Fruit fly (Drosophila melanogaster) whole organism, embryonic: ENCODE data around the gene CG3815.

Experiments used
- Bteb2 ChIP-seq: fragments of 200-800 bp; sonication (Bioruptor generic); optimal IDR thresholded peaks from 2 replicates; lab custom pipeline; 2016; ENCODE audit warnings: missing biosample characterization, missing genetic modification characterization
- CG11723 ChIP-seq: fragments of 200-800 bp; sonication (Bioruptor generic); optimal IDR thresholded peaks from 2 replicates; lab custom pipeline; 2017; ENCODE audit warnings: missing biosample characterization, mild to moderate bottlenecking, missing genetic modification characterization
- CG1233 ChIP-seq: fragments of 200-800 bp; sonication (Bioruptor generic); optimal IDR thresholded peaks from 4 replicates; lab custom pipeline; 2018; ENCODE audit warnings: missing biosample characterization, mild to moderate bottlenecking, missing genetic modification characterization
- CG15011 ChIP-seq: fragments of 200-800 bp; sonication (Bioruptor generic); optimal IDR thresholded peaks from 3 replicates; lab custom pipeline; 2018; ENCODE audit warnings: missing biosample characterization, mild to moderate bottlenecking, missing genetic modification characterization
- CG1603 ChIP-seq: fragments of 200-800 bp; sonication (Bioruptor generic); optimal IDR thresholded peaks from 2 replicates; lab custom pipeline; 2019; ENCODE audit warnings: missing biosample characterization, mild to moderate bottlenecking, missing genetic modification characterization, moderate library complexity
- CG16863 ChIP-seq: fragments of 200-800 bp; sonication (Bioruptor generic); optimal IDR thresholded peaks from 3 replicates; lab custom pipeline; 2016; ENCODE audit warnings: missing biosample characterization, missing genetic modification characterization
- CG17186 ChIP-seq: fragments of 200-800 bp; sonication (Bioruptor generic); optimal IDR thresholded peaks from 3 replicates; lab custom pipeline; 2017; ENCODE audit warnings: missing biosample characterization, missing genetic modification reagents, missing genetic modification characterization
- CG18599 ChIP-seq: fragments of 200-800 bp; sonication (Bioruptor generic); optimal IDR thresholded peaks from 3 replicates; lab custom pipeline; 2017; ENCODE audit warnings: missing biosample characterization, missing genetic modification characterization, mild to moderate bottlenecking, moderate library complexity, missing genetic modification reagents
- CG2202 ChIP-seq: fragments of 200-800 bp; sonication (Bioruptor generic); optimal IDR thresholded peaks from 2 replicates; lab custom pipeline; 2018; ENCODE audit warnings: missing biosample characterization, mild to moderate bottlenecking, missing genetic modification characterization
- CG31224 ChIP-seq: fragments of 200-800 bp; sonication (Bioruptor generic); IDR thresholded peaks from 2 replicates; pipeline ENCODE4 v1.3.6; 2022; ENCODE audit warnings: missing biosample characterization, missing genetic modification characterization
- CG33213 ChIP-seq: fragments of 200-800 bp; sonication (Bioruptor generic); optimal IDR thresholded peaks from 3 replicates; lab custom pipeline; 2016; ENCODE audit warnings: missing biosample characterization, missing genetic modification characterization
- CG4282 ChIP-seq: fragments of 200-800 bp; sonication (Bioruptor generic); optimal IDR thresholded peaks from 2 replicates; lab custom pipeline; 2016; ENCODE audit warnings: missing biosample characterization, missing genetic modification characterization
- CG4707 ChIP-seq: fragments of 200-800 bp; sonication (Bioruptor generic); optimal IDR thresholded peaks from 2 replicates; lab custom pipeline; 2018; ENCODE audit warnings: missing biosample characterization, mild to moderate bottlenecking, missing genetic modification characterization, moderate library complexity
- CG7928 ChIP-seq: fragments of 200-800 bp; sonication (Bioruptor generic); optimal IDR thresholded peaks from 2 replicates; lab custom pipeline; 2017; ENCODE audit warnings: missing biosample characterization, mild to moderate bottlenecking, missing genetic modification characterization
- CG9876 ChIP-seq: fragments of 200-800 bp; sonication (Bioruptor generic); optimal IDR thresholded peaks from 2 replicates; lab custom pipeline; 2016; ENCODE audit warnings: missing biosample characterization, missing genetic modification characterization
- CG9932 ChIP-seq: fragments of 200-800 bp; sonication (Bioruptor generic); IDR thresholded peaks from 2 replicates; pipeline ENCODE4 v1.3.6; 2022; ENCODE audit warnings: missing biosample characterization, missing genetic modification characterization
- CrebB ChIP-seq: fragments of 200-800 bp; sonication (Bioruptor generic); optimal IDR thresholded peaks from 3 replicates; lab custom pipeline; 2018; ENCODE audit warnings: missing biosample characterization, mild to moderate bottlenecking, missing genetic modification characterization
- Deaf1 ChIP-seq: fragments of 200-800 bp; optimal IDR thresholded peaks from 3 replicates; lab custom pipeline; 2019; ENCODE audit warnings: missing biosample characterization, mild to moderate bottlenecking, missing genetic modification characterization, moderate library complexity
- Eip74EF ChIP-seq, 2 experiments: fragments of 200-800 bp in 1 of 2; fragments of >200 bp in 1 of 2; sonication (Bioruptor generic) in 1 of 2; optimal IDR thresholded peaks; 2 replicates each; lab custom pipeline; 2017 to 2019; ENCODE audit warnings: missing biosample characterization in 2 of 2, missing genetic modification characterization in 2 of 2, mild to moderate bottlenecking in 1 of 2, moderate library complexity in 1 of 2
- HLH3B ChIP-seq: fragments of 200-800 bp; sonication (Bioruptor generic); IDR thresholded peaks from 2 replicates; pipeline ENCODE4 v1.3.6; 2022; ENCODE audit warnings: missing biosample characterization, missing genetic modification characterization
- Hsf ChIP-seq: fragments of 200-800 bp; sonication (Bioruptor generic); optimal IDR thresholded peaks from 3 replicates; lab custom pipeline; 2016; ENCODE audit warnings: missing biosample characterization, missing genetic modification characterization
- Lhr ChIP-seq: fragments of 200-800 bp; sonication (Bioruptor generic); optimal IDR thresholded peaks from 3 replicates; lab custom pipeline; 2017; ENCODE audit warnings: mild to moderate bottlenecking, missing biosample characterization, missing genetic modification reagents, missing genetic modification characterization
- MBD-R2 ChIP-seq: fragments of 200-800 bp; sonication (Bioruptor generic); IDR thresholded peaks from 2 replicates; pipeline ENCODE4 v1.3.6; 2022; ENCODE audit warnings: missing biosample characterization, missing genetic modification characterization
- NfI ChIP-seq: fragments of 200-800 bp; sonication (Bioruptor generic); optimal IDR thresholded peaks from 3 replicates; lab custom pipeline; 2018; ENCODE audit warnings: missing biosample characterization, mild to moderate bottlenecking, missing genetic modification characterization, moderate library complexity
- Pdp1 ChIP-seq, 2 experiments: fragments of 200-800 bp; sonication (Bioruptor generic); optimal IDR thresholded peaks; 3 replicates each; lab custom pipeline; 2016; ENCODE audit warnings: missing biosample characterization in 2 of 2, missing genetic modification characterization in 2 of 2, mild to moderate bottlenecking in 1 of 2, moderate library complexity in 1 of 2
- Sry-β ChIP-seq: fragments of 200-800 bp; sonication (Bioruptor generic); optimal IDR thresholded peaks from 2 replicates; lab custom pipeline; 2018; ENCODE audit warnings: missing biosample characterization, mild to moderate bottlenecking, missing genetic modification characterization, moderate library complexity
- Stat92E ChIP-seq, 3 experiments: fragments of >200 bp in 2 of 3; fragments of 200-800 bp in 1 of 3; sonication (Bioruptor generic) in 1 of 3; optimal IDR thresholded peaks; 2 replicates each; lab custom pipeline; 2017 to 2019; ENCODE audit warnings: missing biosample characterization in 3 of 3, missing genetic modification characterization in 3 of 3, mild to moderate bottlenecking in 1 of 3, moderate library complexity in 1 of 3
- Tbp ChIP-seq: fragments of >200 bp; optimal IDR thresholded peaks from 2 replicates; lab custom pipeline; 2018; ENCODE audit warnings: missing biosample characterization, missing genetic modification characterization
- Usf ChIP-seq: fragments of 200-800 bp; sonication (Bioruptor generic); optimal IDR thresholded peaks from 2 replicates; lab custom pipeline; 2017; ENCODE audit warnings: missing genotype, missing biosample characterization, missing genetic modification characterization
- YL-1 ChIP-seq: fragments of 200-800 bp; sonication (Bioruptor generic); optimal IDR thresholded peaks from 3 replicates; lab custom pipeline; 2017; ENCODE audit warnings: missing biosample characterization, mild to moderate bottlenecking, missing genetic modification characterization
- al ChIP-seq: fragments of 200-800 bp; sonication (Bioruptor generic); IDR thresholded peaks from 2 replicates; pipeline ENCODE4 v1.3.6; 2022; ENCODE audit warnings: missing biosample characterization, missing genetic modification characterization
- bab2 ChIP-seq: fragments of 200-800 bp; sonication (Bioruptor generic); optimal IDR thresholded peaks from 2 replicates; lab custom pipeline; 2016; ENCODE audit warnings: missing biosample characterization, missing genetic modification characterization
- cato ChIP-seq: fragments of 200-800 bp; sonication (Bioruptor generic); optimal IDR thresholded peaks from 2 replicates; lab custom pipeline; 2016; ENCODE audit warnings: missing biosample characterization, missing genetic modification characterization, borderline replicate concordance
- chm ChIP-seq: fragments of 200-800 bp; sonication (Bioruptor generic); IDR thresholded peaks from 2 replicates; pipeline ENCODE4 v1.3.6; 2022; ENCODE audit warnings: missing biosample characterization, missing genetic modification characterization
- corto ChIP-seq: fragments of 200-800 bp; sonication (Bioruptor generic); optimal IDR thresholded peaks from 2 replicates; lab custom pipeline; 2016; ENCODE audit warnings: missing biosample characterization, mild to moderate bottlenecking, missing genetic modification characterization, moderate library complexity
- crc ChIP-seq: fragments of 200-800 bp; sonication (Bioruptor generic); optimal IDR thresholded peaks from 2 replicates; lab custom pipeline; 2016; ENCODE audit warnings: missing biosample characterization, missing genetic modification characterization
- danr ChIP-seq: fragments of 200-800 bp; sonication (Bioruptor generic); IDR thresholded peaks from 2 replicates; pipeline ENCODE4 v1.3.6; 2022; ENCODE audit warnings: missing biosample characterization, missing genetic modification characterization
- dm ChIP-seq: fragments of 200-800 bp; sonication (Bioruptor generic); optimal IDR thresholded peaks from 3 replicates; lab custom pipeline; 2016; ENCODE audit warnings: missing biosample characterization, missing genetic modification characterization
- dysf ChIP-seq: fragments of 200-800 bp; sonication (Bioruptor generic); IDR thresholded peaks from 3 replicates; pipeline ENCODE4 v1.3.6; 2022; ENCODE audit warnings: missing biosample characterization, missing genetic modification characterization
- eyg ChIP-seq: fragments of 200-800 bp; sonication (Bioruptor generic); optimal IDR thresholded peaks from 3 replicates; lab custom pipeline; 2016; ENCODE audit warnings: missing biosample characterization, missing genetic modification characterization
- fd102C ChIP-seq: fragments of 200-800 bp; sonication (Bioruptor generic); optimal IDR thresholded peaks from 2 replicates; lab custom pipeline; 2018; ENCODE audit warnings: missing biosample characterization, mild to moderate bottlenecking, missing genetic modification characterization, moderate library complexity
- gce ChIP-seq: fragments of 200-800 bp; sonication (Bioruptor generic); IDR thresholded peaks from 3 replicates; pipeline ENCODE4 v1.3.6; 2022; ENCODE audit warnings: missing biosample characterization, missing genetic modification characterization
- gem ChIP-seq: fragments of 200-800 bp; sonication (Bioruptor generic); optimal IDR thresholded peaks from 2 replicates; lab custom pipeline; 2019; ENCODE audit warnings: missing biosample characterization, mild to moderate bottlenecking, missing genetic modification characterization, moderate library complexity
- grau ChIP-seq: fragments of 200-800 bp; optimal IDR thresholded peaks from 3 replicates; lab custom pipeline; 2019; ENCODE audit warnings: missing biosample characterization, mild to moderate bottlenecking, missing genetic modification characterization, moderate library complexity
- insv ChIP-seq, 2 experiments: fragments of 200-800 bp; sonication (Bioruptor generic); optimal IDR thresholded peaks; 3 replicates each; lab custom pipeline; 2016 to 2018; ENCODE audit warnings: missing biosample characterization in 2 of 2, missing genetic modification characterization in 2 of 2
- kay ChIP-seq: fragments of 200-800 bp; sonication (Bioruptor generic); optimal IDR thresholded peaks from 2 replicates; lab custom pipeline; 2016; ENCODE audit warnings: missing biosample characterization, missing genetic modification characterization
- maf-S ChIP-seq: fragments of 200-800 bp; sonication (Bioruptor generic); optimal IDR thresholded peaks from 2 replicates; lab custom pipeline; 2016; ENCODE audit warnings: missing biosample characterization, missing genetic modification characterization
- onecut ChIP-seq: fragments of 200-800 bp; sonication (Bioruptor generic); IDR thresholded peaks from 2 replicates; pipeline ENCODE4 v1.3.6; 2022; ENCODE audit warnings: missing biosample characterization, missing genetic modification characterization
- sc ChIP-seq, 3 experiments: fragments of >200 bp in 2 of 3; fragments of 200-800 bp in 1 of 3; sonication (Bioruptor generic) in 1 of 3; optimal IDR thresholded peaks; 2 replicates in 2 of 3; 3 replicates in 1 of 3; lab custom pipeline; 2017; ENCODE audit warnings: mild to moderate bottlenecking in 1 of 3, missing biosample characterization in 1 of 3, missing genetic modification characterization in 1 of 3, missing genetic modification reagents in 1 of 3
- tll ChIP-seq, 2 experiments: fragments of 200-800 bp in 1 of 2; fragments of >200 bp in 1 of 2; sonication (Bioruptor generic) in 1 of 2; optimal IDR thresholded peaks; 2 replicates each; lab custom pipeline; 2017 to 2019; ENCODE audit warnings: missing biosample characterization in 2 of 2, missing genetic modification characterization in 2 of 2, mild to moderate bottlenecking in 1 of 2, moderate library complexity in 1 of 2

The CG3815 gene

DNA sequence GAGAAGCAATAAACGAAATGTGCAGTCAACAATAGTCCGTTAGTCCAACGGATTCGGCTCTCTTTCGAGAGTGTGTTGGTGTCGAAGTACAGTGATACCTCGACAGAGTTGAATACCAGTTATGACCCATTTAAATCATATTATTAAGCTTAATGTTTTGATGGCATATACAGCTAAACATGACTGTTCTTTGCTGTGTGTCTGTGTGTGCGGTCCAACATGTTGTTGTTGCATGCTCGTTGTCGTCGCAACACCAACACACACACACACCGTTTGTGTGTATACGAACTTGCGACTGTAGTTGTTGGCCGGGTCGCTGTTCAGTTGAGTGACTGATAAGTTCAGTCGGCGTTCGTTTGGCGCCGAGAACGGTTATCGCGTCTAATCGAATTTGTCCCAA is 13.7 kb downstream of the CG3815 start, which contains the start of gene CG15894 (continued):
- TF ChIP-seq CG9876: no peak
- TF ChIP-seq gem (tag; lab: Kevin White, UChicago): peak; percentile 28
- TF ChIP-seq Eip74EF (GFP tag; optimal IDR thresholded peaks at IDR 0.05; lab: Kevin White, UChicago): no peak
- TF ChIP-seq CG4282 (GFP tag; lab: Kevin White, UChicago): no peak
- TF ChIP-seq al (GFP tag; lab: Robert Waterston, UW): no peak
- no peak for TF ChIP-seq CG17186 (GFP tag; lab: Kevin White, UChicago)
- TF ChIP-seq CG1603: peak; percentile 42
- TF ChIP-seq NfI (GFP tag; lab: Kevin White, UChicago): no peak
- TF ChIP-seq tll (GFP tag; optimal IDR thresholded peaks at IDR 0.05; lab: Kevin White, UChicago): no peak
- no peak for TF ChIP-seq CG2202
- no peak for TF ChIP-seq CG4707 (GFP tag; lab: Kevin White, UChicago)
- no peak for TF ChIP-seq insv (GFP tag; optimal IDR thresholded peaks at IDR 0.05; lab: Kevin White, UChicago)
- no peak for TF ChIP-seq sc (optimal IDR thresholded peaks at IDR 0.05; lab: Kevin White, UChicago)
- TF ChIP-seq sc (GFP tag; optimal IDR thresholded peaks at IDR 0.05; lab: Kevin White, UChicago): no peak
- no peak for TF ChIP-seq danr
- no peak for TF ChIP-seq eyg (GFP tag; lab: Kevin White, UChicago)
- TF ChIP-seq CG7928 (GFP tag; lab: Kevin White, UChicago): no peak
- TF ChIP-seq Hsf (GFP tag; lab: Kevin White, UChicago): peak; percentile 11
- TF ChIP-seq dysf (GFP tag; lab: Robert Waterston, UW): no peak
- no peak for TF ChIP-seq CG16863 (GFP tag; lab: Kevin White, UChicago)
- TF ChIP-seq CG11723 (GFP tag; lab: Kevin White, UChicago): no peak
- TF ChIP-seq Lhr (GFP tag; lab: Kevin White, UChicago): no peak
- no peak for TF ChIP-seq HLH3B (GFP tag; lab: Robert Waterston, UW)
- no peak for TF ChIP-seq crc (GFP tag; lab: Kevin White, UChicago)
- peak; percentile 49 for TF ChIP-seq CG18599 (GFP tag; lab: Kevin White, UChicago)
- TF ChIP-seq Pdp1 (GFP tag; optimal IDR thresholded peaks at IDR 0.05; lab: Kevin White, UChicago): no peak
- TF ChIP-seq CG31224 (GFP tag; lab: Robert Waterston, UW): no peak
- TF ChIP-seq Stat92E (GFP tag; optimal IDR thresholded peaks at IDR 0.05; lab: Kevin White, UChicago): no peak
- TF ChIP-seq corto (GFP tag; lab: Kevin White, UChicago): no peak
- TF ChIP-seq CG1233 (GFP tag; lab: Kevin White, UChicago): no peak
- TF ChIP-seq grau: peak; percentile 67
- no peak for TF ChIP-seq CG33213
- no peak for TF ChIP-seq onecut (GFP tag; lab: Robert Waterston, UW)
- no peak for TF ChIP-seq Usf
- no peak for TF ChIP-seq YL-1 (GFP tag; lab: Kevin White, UChicago)
- TF ChIP-seq Sry-β: no peak
- TF ChIP-seq dm (GFP tag; lab: Kevin White, UChicago): no peak
- TF ChIP-seq Bteb2: no peak
- TF ChIP-seq CrebB (tag; lab: Kevin White, UChicago): no peak
- TF ChIP-seq Tbp (GFP tag; lab: Kevin White, UChicago): no peak
- TF ChIP-seq bab2: no peak
- no peak for TF ChIP-seq CG9932 (GFP tag; lab: Robert Waterston, UW)
- TF ChIP-seq kay (GFP tag; lab: Kevin White, UChicago): no peak
- no peak for TF ChIP-seq MBD-R2 (GFP tag; lab: Robert Waterston, UW)
- TF ChIP-seq Deaf1: peak; percentile 39
- no peak for TF ChIP-seq CG15011
- no peak for TF ChIP-seq fd102C (GFP tag; lab: Kevin White, UChicago)
- TF ChIP-seq gce (GFP tag; lab: Robert Waterston, UW): no peak
- TF ChIP-seq chm: no peak
- no peak for TF ChIP-seq maf-S (GFP tag; lab: Kevin White, UChicago)
- TF ChIP-seq cato: no peak
